Worm (Caenorhabditis elegans): ENCODE data around the gene unc-86.

unc-86 gene

ce11 chrIII:8201117-8201516, 15.0 kb downstream of the unc-86 start, which contains the start of gene unc-36:
Gene unc-36, minus strand, starts transcription at chrIII:8201217.
- TF ChIP-seq lsy-2 (tag; optimal IDR thresholded peaks at IDR 0.05): no peak
- no peak for TF ChIP-seq tbx-8 (GFP tag; optimal IDR thresholded peaks at IDR 0.05)

DNA sequence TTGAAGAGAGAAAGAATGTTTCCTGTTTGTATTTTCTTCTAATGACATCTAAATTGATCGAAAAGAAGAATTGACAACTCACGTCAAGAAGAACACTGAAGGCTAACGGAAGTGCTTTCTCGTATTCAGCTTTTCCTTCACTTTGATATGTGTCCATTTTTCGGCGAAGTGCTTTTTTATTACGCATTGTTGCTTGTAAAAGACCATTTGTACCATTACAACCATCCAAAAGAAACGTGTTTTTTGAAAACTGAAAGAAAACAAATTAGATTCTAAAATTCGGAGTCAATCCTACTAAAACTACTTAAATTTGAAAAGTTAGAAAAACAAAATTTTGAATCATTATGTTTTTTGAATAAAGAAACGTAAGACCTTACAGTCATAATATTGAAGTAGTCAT, 17.1 kb downstream of the unc-86 start:
- TF ChIP-seq hlh-1 (tag; optimal IDR thresholded peaks at IDR 0.05) (no peak), lsy-2 (tag; optimal IDR thresholded peaks at IDR 0.05) (no peak), ceh-43 (GFP tag; optimal IDR thresholded peaks at IDR 0.05) (no peak), flh-1 (GFP tag; optimal IDR thresholded peaks at IDR 0.05) (no peak), ces-1 (GFP tag; optimal IDR thresholded peaks at IDR 0.05) (no peak), unc-120 (tag; optimal IDR thresholded peaks at IDR 0.05; ENCODE audit: poor library complexity, severe bottlenecking) (no peak), bed-3 (GFP tag; optimal IDR thresholded peaks at IDR 0.05) (no peak)

DNA sequence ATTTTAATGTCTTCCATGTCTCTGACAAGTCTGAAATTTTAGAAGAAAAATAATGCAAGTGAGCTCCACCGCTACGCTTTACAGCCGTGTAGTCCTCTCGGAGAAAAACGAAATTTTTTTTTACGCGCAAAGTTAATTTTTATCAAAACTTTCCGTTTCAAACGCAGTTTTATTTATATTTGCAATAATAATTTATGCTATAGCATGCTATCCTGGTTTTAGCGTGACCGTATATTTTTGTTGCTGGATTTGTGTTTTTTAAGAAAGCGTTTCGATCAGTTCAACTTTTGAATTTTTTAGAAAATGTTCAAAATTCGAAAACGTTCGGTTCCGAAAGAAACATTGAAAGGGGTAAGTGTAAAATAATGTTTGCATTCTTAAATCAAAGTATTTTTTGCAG, 24.4 kb downstream of the unc-86 start, which contains the start of gene C50C3.1:
C50C3.1 (plus strand) TSS at position 301 of the 400 bp plus-strand sequence.
- TF ChIP-seq sem-2 (GFP tag; optimal IDR thresholded peaks at IDR 0.05): no peak
- TF ChIP-seq nhr-12 (tag; optimal IDR thresholded peaks at IDR 0.05): no peak
- TF ChIP-seq unc-39 (tag; optimal IDR thresholded peaks at IDR 0.05): no peak
- TF ChIP-seq sptf-1 (tag; optimal IDR thresholded peaks at IDR 0.05): no peak
- no peak for TF ChIP-seq ham-2 (GFP tag; optimal IDR thresholded peaks at IDR 0.05)
- no peak for TF ChIP-seq hlh-1 (tag; optimal IDR thresholded peaks at IDR 0.05)
- TF ChIP-seq elt-1 (tag; optimal IDR thresholded peaks at IDR 0.05; ENCODE audit: borderline replicate concordance, insufficient read depth): no peak
- TF ChIP-seq blmp-1 (tag; optimal IDR thresholded peaks at IDR 0.05): no peak
- no peak for TF ChIP-seq nhr-237 (tag; optimal IDR thresholded peaks at IDR 0.05)
- no peak for TF ChIP-seq ceh-39 (tag; optimal IDR thresholded peaks at IDR 0.05)
- TF ChIP-seq M03D4.4 (tag; optimal IDR thresholded peaks at IDR 0.05): no peak
- TF ChIP-seq ceh-43 (GFP tag; optimal IDR thresholded peaks at IDR 0.05): no peak
- TF ChIP-seq unc-120 (tag; optimal IDR thresholded peaks at IDR 0.05; ENCODE audit: poor library complexity, severe bottlenecking): no peak
- no peak for TF ChIP-seq zip-8 (tag; optimal IDR thresholded peaks at IDR 0.05)
- no peak for TF ChIP-seq pha-4 (tag; optimal IDR thresholded peaks at IDR 0.05)

DNA sequence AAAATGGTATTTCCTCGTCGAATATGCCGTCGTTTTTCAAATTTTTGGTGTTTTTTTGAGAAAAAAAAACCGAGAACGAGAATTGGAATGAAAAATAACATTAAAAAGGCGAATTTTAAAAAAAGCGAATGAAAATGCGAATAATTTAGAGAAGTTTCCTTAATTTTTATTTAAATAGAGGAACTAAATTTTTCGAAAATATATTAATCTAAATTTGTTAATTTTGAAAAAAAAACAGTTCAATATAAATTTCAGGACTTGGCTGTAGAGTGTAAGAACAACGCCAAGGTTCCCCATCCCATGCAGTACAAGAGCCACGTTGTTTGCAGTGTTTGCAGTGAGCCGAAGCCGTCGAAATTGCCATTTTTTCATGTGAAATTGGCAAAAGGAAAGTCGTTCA, 25.6 kb downstream of the unc-86 start, which contains the start of gene C50C3.19:
C50C3.19 (plus strand) TSS at position 301 of the 400 bp plus-strand sequence.
- no peak for TF ChIP-seq blmp-1 (tag; optimal IDR thresholded peaks at IDR 0.05)
- no peak for TF ChIP-seq elt-3 (tag; optimal IDR thresholded peaks at IDR 0.05)
- TF ChIP-seq mls-2 (tag; optimal IDR thresholded peaks at IDR 0.05): no peak
- no peak for TF ChIP-seq snpc-4 (tag; optimal IDR thresholded peaks at IDR 0.05)
- TF ChIP-seq ceh-39 (tag; optimal IDR thresholded peaks at IDR 0.05): no peak
- no peak for TF ChIP-seq sem-2 (GFP tag; optimal IDR thresholded peaks at IDR 0.05)
- no peak for TF ChIP-seq flh-1 (GFP tag; optimal IDR thresholded peaks at IDR 0.05)
- TF ChIP-seq bed-3 (GFP tag; optimal IDR thresholded peaks at IDR 0.05): no peak
- TF ChIP-seq zip-8 (tag; optimal IDR thresholded peaks at IDR 0.05): no peak
- TF ChIP-seq ztf-11 (tag; optimal IDR thresholded peaks at IDR 0.05): no peak
- TF ChIP-seq nhr-76 (tag; optimal IDR thresholded peaks at IDR 0.05): no peak
- TF ChIP-seq M03D4.4 (tag; optimal IDR thresholded peaks at IDR 0.05): no peak
- no peak for TF ChIP-seq drap-1 (GFP tag; optimal IDR thresholded peaks at IDR 0.05)
- no peak for TF ChIP-seq ceh-83 (GFP tag; optimal IDR thresholded peaks at IDR 0.05)
- TF ChIP-seq elt-1 (tag; optimal IDR thresholded peaks at IDR 0.05; ENCODE audit: borderline replicate concordance, insufficient read depth): no peak
- TF ChIP-seq nhr-2 (tag; optimal IDR thresholded peaks at IDR 0.05): no peak
- TF ChIP-seq unc-62 (GFP tag; optimal IDR thresholded peaks at IDR 0.05): no peak
- no peak for TF ChIP-seq cnd-1 (tag; optimal IDR thresholded peaks at IDR 0.05)
- TF ChIP-seq nhr-12 (tag; optimal IDR thresholded peaks at IDR 0.05): no peak
- TF ChIP-seq ceh-43 (GFP tag; optimal IDR thresholded peaks at IDR 0.05): no peak

DNA sequence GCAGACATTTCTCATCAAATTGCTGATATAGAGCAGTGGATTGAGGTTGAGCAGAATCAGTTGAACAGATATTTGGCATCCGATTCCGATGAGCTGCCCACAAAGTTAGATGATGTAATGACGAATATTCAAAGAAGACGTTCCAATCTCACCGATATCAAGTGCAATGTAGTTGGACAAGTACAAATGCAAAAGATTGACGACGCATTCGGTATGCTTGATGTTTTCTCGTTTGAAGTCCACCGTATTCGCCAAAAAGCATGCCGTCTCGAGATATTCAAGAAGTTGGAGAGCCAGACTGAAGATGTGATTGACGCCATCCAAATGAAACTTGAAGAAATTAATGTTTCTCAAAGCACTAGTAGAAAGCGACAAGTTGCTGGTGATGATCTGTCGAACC, 31.0 kb downstream of the unc-86 start:
- no peak for TF ChIP-seq nhr-28 (tag; optimal IDR thresholded peaks at IDR 0.05)
- no peak for TF ChIP-seq lin-13 (tag; optimal IDR thresholded peaks at IDR 0.05)
- no peak for TF ChIP-seq elt-3 (tag; optimal IDR thresholded peaks at IDR 0.05)
- TF ChIP-seq lsy-2 (tag; optimal IDR thresholded peaks at IDR 0.05): no peak
- no peak for TF ChIP-seq hlh-1 (tag; optimal IDR thresholded peaks at IDR 0.05)
- no peak for TF ChIP-seq ztf-11 (tag; optimal IDR thresholded peaks at IDR 0.05)
- no peak for TF ChIP-seq unc-39 (tag; optimal IDR thresholded peaks at IDR 0.05)
- TF ChIP-seq nhr-2 (tag; optimal IDR thresholded peaks at IDR 0.05): no peak
- TF ChIP-seq lin-32 (GFP tag; optimal IDR thresholded peaks at IDR 0.05): no peak
- no peak for TF ChIP-seq unc-62 (GFP tag; optimal IDR thresholded peaks at IDR 0.05)
- no peak for TF ChIP-seq nhr-237 (tag; optimal IDR thresholded peaks at IDR 0.05)
- no peak for TF ChIP-seq mep-1 (tag; optimal IDR thresholded peaks at IDR 0.05)
- TF ChIP-seq sptf-1 (tag; optimal IDR thresholded peaks at IDR 0.05): no peak
- no peak for TF ChIP-seq mab-5 (tag; optimal IDR thresholded peaks at IDR 0.05)
- no peak for TF ChIP-seq nhr-12 (tag; optimal IDR thresholded peaks at IDR 0.05)

Measured in whole organism, mixed stage, embryonic.